Worm (Caenorhabditis elegans): ENCODE measurements around the gene hpo-25.

hpo-25 gene

DNA sequence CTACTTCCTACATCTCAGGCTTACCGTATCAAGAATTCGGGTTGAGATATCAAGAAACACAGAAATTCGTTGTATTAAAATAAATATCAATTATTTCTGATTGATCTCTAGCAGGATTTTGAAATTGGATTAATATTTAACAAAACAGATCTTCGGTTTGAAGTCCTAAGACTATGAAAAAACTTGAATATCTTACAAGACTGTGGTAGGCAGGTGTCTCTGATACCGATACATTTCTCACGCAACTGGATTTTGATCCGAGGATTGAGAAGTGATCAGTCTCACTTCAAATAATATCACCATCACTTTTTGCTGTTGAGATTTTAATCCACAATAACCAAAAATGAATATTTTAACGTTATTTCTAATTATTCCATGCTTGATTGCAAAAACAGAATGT lies 22.4 kb upstream of the hpo-25 start, which contains the start of gene F43C11.4:
TSS of gene F43C11.4 (plus strand) at position 301 of the 400 bp plus-strand sequence.
- TF ChIP-seq egl-27 (tag; optimal IDR thresholded peaks at IDR 0.05): no peak
- TF ChIP-seq sea-2 (GFP tag; optimal IDR thresholded peaks at IDR 0.05): no peak
- no peak for TF ChIP-seq pqm-1 (tag; optimal IDR thresholded peaks at IDR 0.05)
- no peak for TF ChIP-seq nhr-23 (tag; optimal IDR thresholded peaks at IDR 0.05)
- no peak for TF ChIP-seq nhr-67 (tag; optimal IDR thresholded peaks at IDR 0.05)
- TF ChIP-seq nhr-77 (tag; optimal IDR thresholded peaks at IDR 0.05): no peak
- TF ChIP-seq lsy-12 (tag; optimal IDR thresholded peaks at IDR 0.05): no peak
- TF ChIP-seq ZK546.5 (tag; optimal IDR thresholded peaks at IDR 0.05): no peak
- no peak for TF ChIP-seq elt-1 (tag; optimal IDR thresholded peaks at IDR 0.05)
- no peak for TF ChIP-seq elt-2 (tag; optimal IDR thresholded peaks at IDR 0.05)
- TF ChIP-seq pha-4 (tag; optimal IDR thresholded peaks at IDR 0.05): no peak
- no peak for TF ChIP-seq fkh-2 (tag; optimal IDR thresholded peaks at IDR 0.05)
- TF ChIP-seq ama-1 (optimal IDR thresholded peaks at IDR 0.05): no peak
- no peak for TF ChIP-seq nhr-43 (tag; optimal IDR thresholded peaks at IDR 0.05; ENCODE audit: poor library complexity, severe bottlenecking)
- no peak for TF ChIP-seq daf-12 (tag; optimal IDR thresholded peaks at IDR 0.05)

ce11 chrII:2352546-2352945 lies 16.5 kb upstream of the hpo-25 start, which contains the start of gene F43C11.10:
Gene F43C11.10 (minus strand): TSS chrII:2352646.
- no peak for TF ChIP-seq ama-1 (optimal IDR thresholded peaks at IDR 0.05)
- no peak for TF ChIP-seq ceh-28 (tag; optimal IDR thresholded peaks at IDR 0.05)
- TF ChIP-seq fkh-10 (GFP tag; optimal IDR thresholded peaks at IDR 0.05): no peak
- TF ChIP-seq elt-1 (tag; optimal IDR thresholded peaks at IDR 0.05): no peak
- no peak for TF ChIP-seq nhr-25 (tag; optimal IDR thresholded peaks at IDR 0.05)
- no peak for TF ChIP-seq zag-1 (tag; optimal IDR thresholded peaks at IDR 0.05)
- no peak for TF ChIP-seq fkh-2 (tag; optimal IDR thresholded peaks at IDR 0.05)
- TF ChIP-seq R02D3.7 (tag; optimal IDR thresholded peaks at IDR 0.05): no peak
- no peak for TF ChIP-seq daf-12 (tag; optimal IDR thresholded peaks at IDR 0.05)
- no peak for TF ChIP-seq unc-39 (tag; optimal IDR thresholded peaks at IDR 0.05)
- no peak for TF ChIP-seq nhr-76 (tag; optimal IDR thresholded peaks at IDR 0.05)
- TF ChIP-seq mml-1 (tag; optimal IDR thresholded peaks at IDR 0.05): no peak
- TF ChIP-seq jun-1 (tag; optimal IDR thresholded peaks at IDR 0.05): no peak
- TF ChIP-seq pqm-1 (tag; optimal IDR thresholded peaks at IDR 0.05): no peak
- no peak for TF ChIP-seq lsy-12 (tag; optimal IDR thresholded peaks at IDR 0.05)
- TF ChIP-seq nhr-28 (tag; optimal IDR thresholded peaks at IDR 0.05): no peak
- TF ChIP-seq elt-2 (tag; optimal IDR thresholded peaks at IDR 0.05): no peak
- TF ChIP-seq egl-5 (tag; optimal IDR thresholded peaks at IDR 0.05): no peak
- TF ChIP-seq ztf-11 (tag; optimal IDR thresholded peaks at IDR 0.05): no peak

DNA sequence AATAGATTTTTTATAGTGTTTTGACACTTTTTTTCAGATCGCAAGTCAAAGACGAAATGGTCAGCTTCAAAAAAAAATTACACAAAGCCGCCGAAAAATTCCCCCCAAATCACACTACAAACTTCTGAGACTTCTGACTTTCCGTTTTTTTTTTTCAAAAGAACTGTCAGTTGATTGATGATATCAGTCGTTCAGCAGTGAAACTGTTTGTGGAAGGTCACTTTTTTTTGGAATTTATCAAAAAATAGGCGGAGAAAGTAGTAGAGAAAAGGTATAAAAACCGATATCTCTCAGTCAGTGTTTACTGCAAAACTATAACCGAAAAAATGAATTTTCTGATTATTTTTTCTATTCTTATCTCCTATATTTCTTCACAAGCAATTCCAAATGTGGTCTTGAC lies 16.0 kb upstream of the hpo-25 start, which contains the start of gene F43C11.3:
TSS of gene F43C11.3 (plus strand) at position 301 of the 400 bp plus-strand sequence.
- TF ChIP-seq pha-4 (tag; optimal IDR thresholded peaks at IDR 0.05) (no peak), lsy-12 (tag; optimal IDR thresholded peaks at IDR 0.05) (no peak), skn-1 (tag; optimal IDR thresholded peaks at IDR 0.05) (no peak), daf-12 (tag; optimal IDR thresholded peaks at IDR 0.05) (no peak), nhr-23 (tag; optimal IDR thresholded peaks at IDR 0.05) (no peak), snpc-4 (tag; optimal IDR thresholded peaks at IDR 0.05) (no peak), fkh-10 (GFP tag; optimal IDR thresholded peaks at IDR 0.05) (no peak), R02D3.7 (tag; optimal IDR thresholded peaks at IDR 0.05) (no peak), nhr-237 (tag; optimal IDR thresholded peaks at IDR 0.05) (no peak)

DNA sequence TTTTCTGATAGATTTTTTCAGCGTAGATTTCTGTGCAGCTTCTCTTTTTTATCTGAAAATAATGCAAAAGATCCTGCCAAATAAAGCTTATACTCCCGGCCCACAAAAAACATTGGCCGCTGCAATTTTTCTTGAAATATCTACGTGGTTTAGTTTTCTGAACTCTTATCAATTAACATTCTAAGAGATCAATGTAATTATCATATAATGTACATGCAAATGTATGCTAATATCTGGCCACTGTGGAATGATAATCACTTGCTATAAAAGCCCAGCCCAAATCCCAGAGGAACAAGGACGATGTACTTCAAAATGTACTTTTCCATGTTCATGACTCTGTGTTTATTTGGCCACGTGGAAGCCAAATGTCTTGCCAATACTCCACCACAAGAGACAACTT lies 14.6 kb upstream of the hpo-25 start, which contains the start of gene F43C11.2:
TSS of gene F43C11.2 (plus strand) at position 301 of the 400 bp plus-strand sequence.
- TF ChIP-seq pha-4 (tag; optimal IDR thresholded peaks at IDR 0.05): no peak

- TF ChIP-seq nhr-12 (tag; optimal IDR thresholded peaks at IDR 0.05) (no peak), elt-1 (tag; optimal IDR thresholded peaks at IDR 0.05) (no peak), unc-39 (tag; optimal IDR thresholded peaks at IDR 0.05) (no peak), nhr-43 (tag; optimal IDR thresholded peaks at IDR 0.05; ENCODE audit: poor library complexity, severe bottlenecking) (no peak), fos-1 (tag; optimal IDR thresholded peaks at IDR 0.05) (no peak), daf-12 (tag; optimal IDR thresholded peaks at IDR 0.05) (no peak), lsy-12 (tag; optimal IDR thresholded peaks at IDR 0.05) (no peak), ztf-4 (tag; optimal IDR thresholded peaks at IDR 0.05) (no peak), lin-15B (tag; optimal IDR thresholded peaks at IDR 0.05) (no peak), fkh-2 (tag; optimal IDR thresholded peaks at IDR 0.05) (no peak), aly-2 (tag; optimal IDR thresholded peaks at IDR 0.05) (no peak), hmg-11 (tag; optimal IDR thresholded peaks at IDR 0.05) (no peak), egl-27 (tag; optimal IDR thresholded peaks at IDR 0.05) (no peak), mml-1 (tag; optimal IDR thresholded peaks at IDR 0.05) (no peak), ama-1 (optimal IDR thresholded peaks at IDR 0.05) (no peak), unc-62 (GFP tag; optimal IDR thresholded peaks at IDR 0.05) (no peak), ztf-11 (tag; optimal IDR thresholded peaks at IDR 0.05) (no peak), nhr-28 (tag; optimal IDR thresholded peaks at IDR 0.05) (no peak)
Measured at ce11 chrII:2356795-2357194, 12.3 kb upstream of the hpo-25 start, which contains the start of gene F43C11.1. Gene F43C11.1 (plus strand): TSS chrII:2357095.
